Worm (Caenorhabditis elegans): ENCODE measurements around the gene F42G2.7.

F42G2.7 gene

DNA sequence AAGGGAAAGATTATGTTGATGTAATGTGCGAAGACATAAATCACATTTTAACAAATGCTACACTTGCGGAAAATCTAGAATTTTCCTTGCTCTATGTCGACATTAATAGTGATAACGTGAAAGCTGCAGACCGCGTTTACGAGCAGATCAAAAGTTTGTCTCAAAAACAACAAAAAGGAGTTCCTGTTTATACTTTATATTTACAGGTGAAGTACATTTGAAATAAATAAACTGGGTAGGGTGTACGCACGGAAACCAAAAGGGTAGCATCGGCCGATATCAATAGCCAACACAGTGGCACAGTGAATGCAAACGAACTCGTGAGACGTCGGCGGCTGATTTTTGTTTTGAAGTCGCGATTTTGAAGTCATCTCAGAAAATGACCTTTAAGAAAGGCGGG, 4.5 kb downstream of the F42G2.7 start (continued):
- TF ChIP-seq somi-1 (GFP tag; optimal IDR thresholded peaks at IDR 0.05) = no peak

- TF ChIP-seq F37B4.10 (GFP tag; IDR thresholded peaks at IDR 0.05) (no peak), lsy-27 (tag; optimal IDR thresholded peaks at IDR 0.05; ENCODE audit: borderline replicate concordance, insufficient read depth) (no peak), nhr-120 (GFP tag; IDR thresholded peaks at IDR 0.05) (no peak)
Measured at ce11 chrII:2431972-2432371, 14.0 kb downstream of the F42G2.7 start, which contains the start of gene ceh-86. TSS of gene ceh-86 (minus strand) at chrII:2432072.

ce11 chrII:2435566-2435965, 17.6 kb downstream of the F42G2.7 start:
- no peak for TF ChIP-seq F49E8.2 (tag; optimal IDR thresholded peaks at IDR 0.05; ENCODE audit: insufficient read depth)
- no peak for TF ChIP-seq bed-1 (GFP tag; IDR thresholded peaks at IDR 0.05)
- TF ChIP-seq madf-3 (GFP tag; IDR thresholded peaks at IDR 0.05) = no peak

DNA sequence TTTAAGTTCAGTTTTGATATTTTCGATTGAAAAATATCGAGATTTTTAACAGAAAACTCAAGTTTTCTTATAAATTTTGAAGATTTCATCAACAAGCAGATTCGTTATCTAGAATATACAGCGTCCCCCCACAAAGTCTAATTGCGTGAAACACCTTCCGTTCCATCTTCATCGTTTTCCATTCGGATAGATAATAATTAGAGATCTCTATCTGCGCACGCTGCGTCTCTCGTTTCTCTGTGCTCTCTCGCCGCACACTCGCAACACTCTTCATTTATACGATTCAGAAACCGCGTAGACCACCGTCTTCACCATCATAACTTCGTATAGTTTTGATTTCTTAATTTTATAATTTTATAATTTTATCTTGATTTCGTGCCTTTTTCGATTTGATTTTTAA, 18.8 kb downstream of the F42G2.7 start:
- TF ChIP-seq nhr-90 (tag; optimal IDR thresholded peaks at IDR 0.05) = no peak
- no peak for TF ChIP-seq B0261.1 (tag; optimal IDR thresholded peaks at IDR 0.05)
- no peak for TF ChIP-seq rpc-1 (optimal IDR thresholded peaks at IDR 0.05)
- no peak for TF ChIP-seq rpc-1 (tag; optimal IDR thresholded peaks at IDR 0.05)
- peak; percentile 85 for TF ChIP-seq hmg-1.2 (GFP tag; IDR thresholded peaks at IDR 0.05)
- no peak for TF ChIP-seq lin-54 (GFP tag; optimal IDR thresholded peaks at IDR 0.05)
- no peak for TF ChIP-seq lsy-27 (tag; optimal IDR thresholded peaks at IDR 0.05; ENCODE audit: borderline replicate concordance, insufficient read depth)
- no peak for TF ChIP-seq madf-10 (tag; optimal IDR thresholded peaks at IDR 0.05)
- TF ChIP-seq F39B2.1 (GFP tag; IDR thresholded peaks at IDR 0.05) = no peak

ce11 chrII:2438180-2438579, 20.2 kb downstream of the F42G2.7 start:
- TF ChIP-seq repo-1 (tag; optimal IDR thresholded peaks at IDR 0.05) (no peak), dox-1 (GFP tag; IDR thresholded peaks at IDR 0.05) (no peak), unc-62 (GFP tag; optimal IDR thresholded peaks at IDR 0.05) (no peak), F52B5.7 (tag; optimal IDR thresholded peaks at IDR 0.05) (no peak), gei-17 (GFP tag; optimal IDR thresholded peaks at IDR 0.05) (no peak), nfya-1 (tag; optimal IDR thresholded peaks at IDR 0.05; ENCODE audit: borderline replicate concordance, insufficient read depth) (no peak), B0261.1 (tag; optimal IDR thresholded peaks at IDR 0.05) (no peak)

DNA sequence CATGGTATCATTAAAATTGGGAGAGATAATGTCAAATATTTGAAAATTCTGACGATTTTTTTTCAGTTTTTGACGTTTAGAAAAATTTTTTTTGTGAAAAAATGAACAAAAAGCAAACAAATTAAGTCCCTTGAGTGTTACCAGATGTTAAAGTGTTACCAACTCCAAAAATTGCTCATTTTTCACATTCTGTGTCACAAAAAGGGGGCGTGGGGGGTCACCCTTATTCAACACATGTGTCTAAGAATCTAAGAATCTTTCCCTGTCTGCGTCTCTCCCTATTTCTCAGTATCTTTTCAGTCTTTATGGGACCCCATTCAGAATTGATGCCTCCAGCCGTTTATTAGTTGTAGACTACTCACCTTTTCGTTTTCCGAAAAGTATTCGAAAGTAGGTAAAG, 21.0 kb downstream of the F42G2.7 start:
- no peak for TF ChIP-seq hlh-26 (GFP tag; conservative IDR thresholded peaks at IDR 0.05)
- TF ChIP-seq fkh-3 (tag; optimal IDR thresholded peaks at IDR 0.05) = no peak
- no peak for TF ChIP-seq die-1 (tag; optimal IDR thresholded peaks at IDR 0.05)
- TF ChIP-seq F55B11.4 (tag; optimal IDR thresholded peaks at IDR 0.05; ENCODE audit: borderline replicate concordance, insufficient read depth) = no peak
- TF ChIP-seq attf-3 (GFP tag; conservative IDR thresholded peaks at IDR 0.05) = no peak
- TF ChIP-seq tlf-1 (GFP tag; optimal IDR thresholded peaks at IDR 0.05) = no peak
- no peak for TF ChIP-seq nhr-179 (tag; optimal IDR thresholded peaks at IDR 0.05)
- TF ChIP-seq snpc-1.3 (tag; optimal IDR thresholded peaks at IDR 0.05; ENCODE audit: insufficient read depth) = no peak
- no peak for TF ChIP-seq rcor-1 (GFP tag; IDR thresholded peaks at IDR 0.05)
- no peak for TF ChIP-seq sptf-2 (GFP tag; optimal IDR thresholded peaks at IDR 0.05)

All from whole organism, young adult.